Fruit fly (Drosophila melanogaster) whole organism, embryonic: Measurements from ENCODE around the gene CG14618.
A peak's percentile ranks its signal among the peaks of the same experiment; 100 is the strongest.

ENCODE experiments used
- CG1024 ChIP-seq: fragments of 200-800 bp; sonication (Bioruptor generic); IDR thresholded peaks from 2 replicates; pipeline ENCODE4 v1.3.6; 2022; ENCODE audit warnings: missing biosample characterization, missing genetic modification characterization
- CG10959 ChIP-seq: fragments of 200-800 bp; sonication (Bioruptor generic); IDR thresholded peaks from 2 replicates; pipeline ENCODE4 v1.3.6; 2022; ENCODE audit warnings: missing biosample characterization, missing genetic modification characterization
- CG12236 ChIP-seq: fragments of 200-800 bp; sonication (Bioruptor generic); optimal IDR thresholded peaks from 2 replicates; lab custom pipeline; 2016; ENCODE audit warnings: missing biosample characterization, missing genetic modification characterization
- CG12744 ChIP-seq: fragments of 200-800 bp; sonication (Bioruptor generic); optimal IDR thresholded peaks from 2 replicates; lab custom pipeline; 2016; ENCODE audit warnings: missing biosample characterization, missing genetic modification characterization
- CG12769 ChIP-seq: fragments of 200-800 bp; sonication (Bioruptor generic); optimal IDR thresholded peaks from 2 replicates; lab custom pipeline; 2019; ENCODE audit warnings: missing biosample characterization, mild to moderate bottlenecking, missing genetic modification characterization, moderate library complexity
- CG13424 ChIP-seq: fragments of 200-800 bp; sonication (Bioruptor generic); optimal IDR thresholded peaks from 2 replicates; lab custom pipeline; 2019; ENCODE audit warnings: missing biosample characterization, mild to moderate bottlenecking, missing genetic modification characterization, moderate library complexity
- CG13624 ChIP-seq: fragments of 200-800 bp; sonication (Bioruptor generic); optimal IDR thresholded peaks from 2 replicates; lab custom pipeline; 2016; ENCODE audit warnings: missing biosample characterization, missing genetic modification characterization
- CG14965 ChIP-seq: fragments of 200-800 bp; sonication (Bioruptor generic); optimal IDR thresholded peaks from 2 replicates; lab custom pipeline; 2016; ENCODE audit warnings: missing biosample characterization, missing genetic modification characterization, borderline replicate concordance
- CG15011 ChIP-seq: fragments of 200-800 bp; sonication (Bioruptor generic); optimal IDR thresholded peaks from 3 replicates; lab custom pipeline; 2018; ENCODE audit warnings: missing biosample characterization, mild to moderate bottlenecking, missing genetic modification characterization
- CG17802 ChIP-seq: fragments of 200-800 bp; sonication (Bioruptor generic); optimal IDR thresholded peaks from 2 replicates; lab custom pipeline; 2018; ENCODE audit warnings: missing biosample characterization, mild to moderate bottlenecking, missing genetic modification characterization, moderate library complexity
- CG18262 ChIP-seq: fragments of 200-800 bp; optimal IDR thresholded peaks from 3 replicates; lab custom pipeline; 2019; ENCODE audit warnings: missing biosample characterization, mild to moderate bottlenecking, missing genetic modification characterization, moderate library complexity
- CG2712 ChIP-seq: fragments of 200-800 bp; optimal IDR thresholded peaks from 3 replicates; lab custom pipeline; 2019; ENCODE audit warnings: missing biosample characterization, mild to moderate bottlenecking, missing genetic modification characterization, moderate library complexity
- CG30403 ChIP-seq: fragments of 200-800 bp; sonication (Bioruptor generic); optimal IDR thresholded peaks from 3 replicates; lab custom pipeline; 2016; ENCODE audit warnings: missing biosample characterization, missing genetic modification characterization
- CG32532 ChIP-seq: fragments of 200-800 bp; sonication (Bioruptor generic); IDR thresholded peaks from 2 replicates; pipeline ENCODE4 v1.3.6; 2022; ENCODE audit warnings: missing biosample characterization, missing genetic modification characterization
- CG4854 ChIP-seq: fragments of 200-800 bp; sonication (Bioruptor generic); optimal IDR thresholded peaks from 2 replicates; lab custom pipeline; 2016; ENCODE audit warnings: missing biosample characterization, missing genetic modification characterization, inconsistent platforms
- CG5180 ChIP-seq: fragments of 200-800 bp; sonication (Bioruptor generic); optimal IDR thresholded peaks from 3 replicates; lab custom pipeline; 2017; ENCODE audit warnings: missing biosample characterization, missing genetic modification characterization, mild to moderate bottlenecking, moderate library complexity, missing genetic modification reagents
- CG6813 ChIP-seq: fragments of 200-800 bp; sonication (Bioruptor generic); optimal IDR thresholded peaks from 2 replicates; lab custom pipeline; 2017; ENCODE audit warnings: missing biosample characterization, missing genetic modification characterization, mild to moderate bottlenecking, moderate library complexity, missing genetic modification reagents
- CG7745 ChIP-seq: fragments of 200-800 bp; sonication (Bioruptor generic); optimal IDR thresholded peaks from 2 replicates; lab custom pipeline; 2018; ENCODE audit warnings: missing biosample characterization, mild to moderate bottlenecking, missing genetic modification characterization, moderate library complexity
- CG9797 ChIP-seq: fragments of 200-800 bp; sonication (Bioruptor generic); optimal IDR thresholded peaks from 3 replicates; lab custom pipeline; 2018; ENCODE audit warnings: missing biosample characterization, mild to moderate bottlenecking, missing genetic modification characterization
- Chrac-16 ChIP-seq: fragments of 200-800 bp; sonication (Bioruptor generic); optimal IDR thresholded peaks from 3 replicates; lab custom pipeline; 2016; ENCODE audit warnings: missing biosample characterization, missing genetic modification characterization
- D19B ChIP-seq: fragments of 200-800 bp; sonication (Bioruptor generic); optimal IDR thresholded peaks from 2 replicates; lab custom pipeline; 2017; ENCODE audit warnings: missing biosample characterization, mild to moderate bottlenecking, missing genetic modification characterization
- Dll ChIP-seq: fragments of 200-800 bp; sonication (Bioruptor generic); IDR thresholded peaks from 4 replicates; pipeline ENCODE4 v1.3.6; 2022; ENCODE audit warnings: missing biosample characterization, missing genetic modification characterization; ENCODE audit not compliant: partially characterized antibody
- Doc3 ChIP-seq: fragments of 200-800 bp; sonication (Bioruptor generic); IDR thresholded peaks from 3 replicates; pipeline ENCODE4 v1.3.6; 2022; ENCODE audit warnings: missing biosample characterization, missing genetic modification characterization; ENCODE audit not compliant: partially characterized antibody
- Dp ChIP-seq: fragments of 200-800 bp; sonication (Bioruptor generic); optimal IDR thresholded peaks from 2 replicates; lab custom pipeline; 2018; ENCODE audit warnings: missing biosample characterization, mild to moderate bottlenecking, missing genetic modification characterization, moderate library complexity
- Dref ChIP-seq: fragments of 200-800 bp; sonication (Bioruptor generic); IDR thresholded peaks from 2 replicates; pipeline ENCODE4 v1.3.6; 2022; ENCODE audit warnings: missing biosample characterization, missing genetic modification characterization
- Hr39 ChIP-seq: fragments of >200 bp; optimal IDR thresholded peaks from 2 replicates; lab custom pipeline; 2017
- Med ChIP-seq: fragments of 200-800 bp; sonication (Bioruptor generic); peaks from one replicate; lab custom pipeline; 2016; ENCODE audit warnings: missing biosample characterization, missing genetic modification characterization, mild to moderate bottlenecking, inconsistent platforms, moderate library complexity
- Sox102F ChIP-seq: fragments of 200-800 bp; sonication (Bioruptor generic); optimal IDR thresholded peaks from 2 replicates; lab custom pipeline; 2018; ENCODE audit warnings: missing biosample characterization, mild to moderate bottlenecking, missing genetic modification characterization, moderate library complexity
- ac ChIP-seq: fragments of 200-800 bp; sonication (Bioruptor generic); optimal IDR thresholded peaks from 3 replicates; lab custom pipeline; 2017; ENCODE audit warnings: missing biosample characterization, mild to moderate bottlenecking, missing genetic modification characterization
- al ChIP-seq: fragments of 200-800 bp; sonication (Bioruptor generic); IDR thresholded peaks from 2 replicates; pipeline ENCODE4 v1.3.6; 2022; ENCODE audit warnings: missing biosample characterization, missing genetic modification characterization
- bab2 ChIP-seq: fragments of 200-800 bp; sonication (Bioruptor generic); optimal IDR thresholded peaks from 2 replicates; lab custom pipeline; 2016; ENCODE audit warnings: missing biosample characterization, missing genetic modification characterization
- bbx ChIP-seq: fragments of 200-800 bp; sonication (Bioruptor generic); IDR thresholded peaks from 2 replicates; pipeline ENCODE4 v1.3.6; 2022; ENCODE audit warnings: missing biosample characterization, missing genetic modification characterization; ENCODE audit not compliant: partially characterized antibody
- cas ChIP-seq: fragments of 200-800 bp; sonication (Bioruptor generic); IDR thresholded peaks from 2 replicates; pipeline ENCODE4 v1.3.6; 2022; ENCODE audit warnings: missing biosample characterization, missing genetic modification characterization
- chif ChIP-seq, 2 experiments: fragments of 200-800 bp; sonication (Bioruptor generic); optimal IDR thresholded peaks; 3 replicates each; lab custom pipeline; 2016; ENCODE audit warnings: missing biosample characterization in 2 of 2, missing genetic modification characterization in 2 of 2
- chinmo ChIP-seq: fragments of 200-800 bp; sonication (Bioruptor generic); IDR thresholded peaks from 4 replicates; pipeline ENCODE4 v1.3.6; 2022; ENCODE audit warnings: missing biosample characterization, missing genetic modification characterization; ENCODE audit not compliant: partially characterized antibody
- eyg ChIP-seq: fragments of 200-800 bp; sonication (Bioruptor generic); optimal IDR thresholded peaks from 3 replicates; lab custom pipeline; 2016; ENCODE audit warnings: missing biosample characterization, missing genetic modification characterization
- gem ChIP-seq: fragments of 200-800 bp; sonication (Bioruptor generic); optimal IDR thresholded peaks from 2 replicates; lab custom pipeline; 2019; ENCODE audit warnings: missing biosample characterization, mild to moderate bottlenecking, missing genetic modification characterization, moderate library complexity
- her ChIP-seq: fragments of 200-800 bp; sonication (Bioruptor generic); optimal IDR thresholded peaks from 2 replicates; lab custom pipeline; 2016; ENCODE audit warnings: missing biosample characterization, missing genetic modification characterization
- oc ChIP-seq: fragments of 200-800 bp; sonication (Bioruptor generic); optimal IDR thresholded peaks from 2 replicates; lab custom pipeline; 2018; ENCODE audit warnings: missing biosample characterization, mild to moderate bottlenecking, missing genetic modification characterization, moderate library complexity
- odd ChIP-seq: fragments of 200-800 bp; sonication (Bioruptor generic); optimal IDR thresholded peaks from 2 replicates; lab custom pipeline; 2017; ENCODE audit warnings: missing biosample characterization, mild to moderate bottlenecking, missing genetic modification characterization
- onecut ChIP-seq: fragments of 200-800 bp; sonication (Bioruptor generic); IDR thresholded peaks from 2 replicates; pipeline ENCODE4 v1.3.6; 2022; ENCODE audit warnings: missing biosample characterization, missing genetic modification characterization
- pfk ChIP-seq: fragments of 200-800 bp; sonication (Bioruptor generic); optimal IDR thresholded peaks from 2 replicates; lab custom pipeline; 2018; ENCODE audit warnings: missing biosample characterization, mild to moderate bottlenecking, missing genetic modification characterization, moderate library complexity
- pho ChIP-seq: fragments of 200-800 bp; sonication (Bioruptor generic); optimal IDR thresholded peaks from 2 replicates; lab custom pipeline; 2016; ENCODE audit warnings: missing biosample characterization, missing genetic modification characterization
- phol ChIP-seq: fragments of 200-800 bp; sonication (Bioruptor generic); optimal IDR thresholded peaks from 3 replicates; lab custom pipeline; 2018; ENCODE audit warnings: missing biosample characterization, mild to moderate bottlenecking, missing genetic modification characterization, moderate library complexity
- rib ChIP-seq: fragments of 200-800 bp; sonication (Bioruptor generic); IDR thresholded peaks from 2 replicates; pipeline ENCODE4 v1.3.6; 2022; ENCODE audit warnings: missing biosample characterization, missing genetic modification characterization
- sisA ChIP-seq: fragments of 200-800 bp; sonication (Bioruptor generic); IDR thresholded peaks from 2 replicates; pipeline ENCODE4 v1.3.6; 2022; ENCODE audit warnings: missing biosample characterization, missing genetic modification characterization
- slbo ChIP-seq: fragments of 200-800 bp; sonication (Bioruptor generic); IDR thresholded peaks from 2 replicates; pipeline ENCODE4 v1.3.6; 2022; ENCODE audit warnings: missing biosample characterization, missing genetic modification characterization

The CG14618 gene

DNA sequence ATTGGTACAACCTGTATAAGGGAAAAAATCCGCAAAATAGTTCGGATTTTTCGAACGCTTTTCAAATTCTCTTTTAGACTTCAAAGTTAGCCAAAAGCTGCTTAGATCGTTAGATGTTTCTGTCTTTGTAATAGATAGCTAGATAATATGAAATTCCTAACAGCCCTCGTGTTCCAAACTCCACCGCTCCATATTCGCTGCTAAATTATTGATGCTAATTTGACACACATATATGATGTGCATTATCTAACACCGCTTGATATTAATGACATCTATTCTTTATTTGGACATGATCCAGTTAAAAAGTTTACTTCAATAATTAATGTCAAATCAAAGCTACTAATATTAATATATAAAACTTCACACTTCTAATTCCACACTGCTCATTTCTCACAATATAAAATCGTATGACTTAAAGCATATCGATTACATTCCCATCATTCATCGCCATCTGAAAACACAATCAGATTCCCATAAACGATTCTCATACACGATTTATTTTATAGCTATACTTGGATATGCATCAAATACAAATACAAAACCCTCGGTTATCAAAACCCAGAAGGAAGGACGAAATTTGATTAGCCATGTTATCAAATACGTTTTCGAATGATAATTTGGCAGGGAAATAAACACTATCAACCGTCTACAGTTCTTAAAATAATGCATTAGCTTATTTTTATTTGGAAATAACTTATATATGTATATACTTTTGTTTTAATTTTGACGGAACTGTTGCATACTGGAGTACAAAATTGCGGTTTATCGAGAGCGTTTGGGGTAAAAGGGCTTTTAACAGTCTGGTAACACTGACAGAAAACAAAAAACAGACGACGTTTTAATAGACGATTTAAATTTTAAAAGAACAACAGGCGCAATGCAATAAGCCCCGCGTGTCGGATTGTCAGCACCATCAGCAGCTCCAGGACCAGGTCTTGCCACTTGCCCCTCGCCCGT, 29.3 kb upstream of the CG14618 start, which contains the start of gene CG14621 (continued):
- peak; percentile 9 for TF ChIP-seq pfk (GFP tag; lab: Kevin White, UChicago)
- TF ChIP-seq onecut (GFP tag; lab: Robert Waterston, UW), result no peak
- no peak for TF ChIP-seq Chrac-16
- TF ChIP-seq slbo (GFP tag; lab: Robert Waterston, UW), result peak; percentile 42
- TF ChIP-seq CG17802 (tag; lab: Kevin White, UChicago), result peak; percentile 79
- no peak for TF ChIP-seq CG4854
- no peak for TF ChIP-seq CG15011 (GFP tag; lab: Kevin White, UChicago)
- TF ChIP-seq Dll (GFP tag; lab: Robert Waterston, UW), result 0 out of 4 replicates have a peak, but pooled peaks have one; percentile 14
- peak; percentile 51 for TF ChIP-seq gem (tag; lab: Kevin White, UChicago)
- peak; percentile 0 for TF ChIP-seq Med (GFP tag; lab: Kevin White, UChicago)
- TF ChIP-seq CG9797, result peak; percentile 8
- no peak for TF ChIP-seq eyg
- TF ChIP-seq CG30403 (GFP tag; lab: Kevin White, UChicago), result no peak
- TF ChIP-seq bbx (GFP tag; lab: Robert Waterston, UW), result 0 out of 2 replicates have a peak, but pooled peaks have one; percentile 7
- peak; percentile 7 for TF ChIP-seq CG2712 (tag; lab: Kevin White, UChicago)
- TF ChIP-seq CG13624 (GFP tag; lab: Kevin White, UChicago), result no peak
- TF ChIP-seq sisA (GFP tag; lab: Robert Waterston, UW), result no peak
- TF ChIP-seq phol, result peak; percentile 76
- peak; percentile 33 for TF ChIP-seq Dref (GFP tag; lab: Robert Waterston, UW)
- no peak for TF ChIP-seq al (GFP tag; lab: Robert Waterston, UW)
- peak; percentile 77 for TF ChIP-seq CG1024 (GFP tag; lab: Robert Waterston, UW)
- TF ChIP-seq ac (GFP tag; lab: Kevin White, UChicago), result no peak
- no peak for TF ChIP-seq CG12769 (tag; lab: Kevin White, UChicago)
- TF ChIP-seq, all 482 proteins: peak for 53

DNA sequence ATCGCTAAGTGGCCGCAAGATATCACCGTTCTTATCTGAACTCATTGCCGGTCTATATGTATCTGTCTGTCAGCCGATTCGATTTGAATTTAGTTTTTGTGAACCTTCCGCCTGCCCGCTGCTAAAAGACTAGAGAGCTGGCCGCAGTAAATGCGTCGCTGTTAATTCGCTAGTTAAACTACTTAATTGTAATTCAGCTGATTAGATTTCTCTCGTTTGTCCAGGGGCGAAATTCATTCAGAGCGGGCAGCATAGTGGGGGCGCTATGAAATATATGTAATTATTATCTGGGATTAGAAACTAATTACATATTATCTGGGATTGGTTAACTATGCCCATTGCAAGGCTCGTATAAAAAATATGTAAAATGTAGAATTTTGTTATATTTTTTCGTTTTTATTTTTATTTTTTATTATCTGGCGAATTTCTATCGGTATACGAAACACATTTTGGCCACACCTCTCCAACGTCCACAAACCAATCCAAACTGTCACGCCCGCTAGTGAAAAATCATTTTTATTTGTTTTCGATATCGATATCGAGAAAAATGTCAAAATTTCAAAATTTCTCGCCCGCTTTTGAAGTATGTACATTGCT, 24.2 kb upstream of the CG14618 start, which contains the start of the genes CG14615 and tilB:
Gene CG14615 (minus strand): TSS at position 301 of the 597 bp plus-strand sequence.
Gene tilB (plus strand): TSS at position 547 of the 597 bp plus-strand sequence.
- no peak for TF ChIP-seq Sox102F (GFP tag; lab: Kevin White, UChicago)
- TF ChIP-seq CG12744 (GFP tag; lab: Kevin White, UChicago), result no peak
- no peak for TF ChIP-seq Hr39 (lab: Kevin White, UChicago)
- TF ChIP-seq CG14965 (GFP tag; lab: Kevin White, UChicago), result no peak
- no peak for TF ChIP-seq rib (GFP tag; lab: Robert Waterston, UW)
- TF ChIP-seq Dp (GFP tag; lab: Kevin White, UChicago), result no peak
- no peak for TF ChIP-seq odd (GFP tag; lab: Kevin White, UChicago)
- peak; percentile 20 for TF ChIP-seq CG13424
- TF ChIP-seq CG32532 (GFP tag; lab: Robert Waterston, UW), result peak; percentile 58
- TF ChIP-seq oc, result no peak
- no peak for TF ChIP-seq her
- TF ChIP-seq CG7745 (tag; lab: Kevin White, UChicago), result no peak
- no peak for TF ChIP-seq Doc3 (GFP tag; lab: Robert Waterston, UW)
- no peak for TF ChIP-seq cas (GFP tag; lab: Robert Waterston, UW)
- peak; percentile 16 for TF ChIP-seq bab2
- no peak for TF ChIP-seq CG1024 (GFP tag; lab: Robert Waterston, UW)
- no peak for TF ChIP-seq pho
- no peak for TF ChIP-seq chinmo (GFP tag; lab: Robert Waterston, UW)
- TF ChIP-seq CG10959 (GFP tag; lab: Robert Waterston, UW), result no peak
- no peak for TF ChIP-seq CG18262
- no peak for TF ChIP-seq CG5180
- no peak for TF ChIP-seq chif (GFP tag; optimal IDR thresholded peaks at IDR 0.05; lab: Kevin White, UChicago)
- no peak for TF ChIP-seq CG12236 (GFP tag; lab: Kevin White, UChicago)
- no peak for TF ChIP-seq CG6813 (GFP tag; lab: Kevin White, UChicago)
- TF ChIP-seq D19B, result no peak
